Fruit fly (Drosophila melanogaster): ENCODE data around the gene Osi10b.

- TF ChIP-seq pad (GFP tag; optimal IDR thresholded peaks at IDR 0.05) (no peak), tj (GFP tag; optimal IDR thresholded peaks at IDR 0.05) (no peak), CG12768 (GFP tag; optimal IDR thresholded peaks at IDR 0.05) (no peak), CG11617 (GFP tag; optimal IDR thresholded peaks at IDR 0.05) (no peak), bab1 (GFP tag; optimal IDR thresholded peaks at IDR 0.05) (no peak), CG7101 (tag; optimal IDR thresholded peaks at IDR 0.05) (no peak), CG33017 (tag; optimal IDR thresholded peaks at IDR 0.05) (no peak), kay (GFP tag; ENCODE audit: borderline replicate concordance) (no peak), cnc (optimal IDR thresholded peaks at IDR 0.05) (no peak), Clk (GFP tag; optimal IDR thresholded peaks at IDR 0.05) (no peak), Mnt (GFP tag; optimal IDR thresholded peaks at IDR 0.05) (no peak), CG1620 (GFP tag; optimal IDR thresholded peaks at IDR 0.05) (no peak), cic (GFP tag; optimal IDR thresholded peaks at IDR 0.05) (no peak)
Observed at dm6 chr3R:6303738-6304137, 37.7 kb downstream of the Osi10b start, which contains the start of gene CG46396.
